Fruit fly (Drosophila melanogaster) whole organism, embryonic: ENCODE results near the gene CG43072.

Source experiments
- Atf6 ChIP-seq: fragments of 200-800 bp; sonication (Bioruptor generic); IDR thresholded peaks from 2 replicates; pipeline ENCODE4 v1.3.6; 2022; ENCODE audit warnings: missing biosample characterization, missing genetic modification characterization
- CG10267 ChIP-seq: fragments of 200-800 bp; sonication (Bioruptor generic); optimal IDR thresholded peaks from 2 replicates; lab custom pipeline; 2018; ENCODE audit warnings: missing biosample characterization, mild to moderate bottlenecking, missing genetic modification characterization, moderate library complexity
- CG10543 ChIP-seq: fragments of 200-800 bp; sonication (Bioruptor generic); optimal IDR thresholded peaks from 3 replicates; lab custom pipeline; 2017; ENCODE audit warnings: missing biosample characterization, mild to moderate bottlenecking, missing genetic modification characterization, moderate library complexity
- CG11695 ChIP-seq: fragments of 200-800 bp; sonication (Bioruptor generic); IDR thresholded peaks from 3 replicates; pipeline ENCODE4 v1.3.6; 2022; ENCODE audit warnings: missing biosample characterization, missing genetic modification characterization
- CG11696 ChIP-seq: fragments of 200-800 bp; sonication (Bioruptor generic); IDR thresholded peaks from 2 replicates; pipeline ENCODE4 v1.3.6; 2022; ENCODE audit warnings: missing biosample characterization, missing genetic modification characterization
- CG13296 ChIP-seq: fragments of 200-800 bp; sonication (Bioruptor generic); optimal IDR thresholded peaks from 3 replicates; lab custom pipeline; 2018; ENCODE audit warnings: missing biosample characterization, mild to moderate bottlenecking, missing genetic modification characterization
- CG15073 ChIP-seq: fragments of 200-800 bp; sonication (Bioruptor generic); optimal IDR thresholded peaks from 2 replicates; lab custom pipeline; 2016; ENCODE audit warnings: missing biosample characterization, missing genetic modification characterization
- CG1832 ChIP-seq: fragments of 200-800 bp; sonication (Bioruptor generic); optimal IDR thresholded peaks from 2 replicates; lab custom pipeline; 2017; ENCODE audit warnings: missing biosample characterization, mild to moderate bottlenecking, missing genetic modification characterization, inconsistent platforms
- CG2199 ChIP-seq: fragments of 200-800 bp; sonication (Bioruptor generic); IDR thresholded peaks from 3 replicates; pipeline ENCODE4 v1.3.6; 2022; ENCODE audit warnings: missing biosample characterization, missing genetic modification characterization
- CG3407 ChIP-seq: fragments of 200-800 bp; sonication (Bioruptor generic); optimal IDR thresholded peaks from 2 replicates; lab custom pipeline; 2018; ENCODE audit warnings: missing biosample characterization, mild to moderate bottlenecking, missing genetic modification characterization
- CG34224 ChIP-seq: fragments of 200-800 bp; sonication (Bioruptor generic); IDR thresholded peaks from 3 replicates; pipeline ENCODE4 v1.3.6; 2022; ENCODE audit warnings: missing biosample characterization, missing genetic modification characterization; ENCODE audit not compliant: partially characterized antibody
- CG3838 ChIP-seq: fragments of 200-800 bp; sonication (Bioruptor generic); optimal IDR thresholded peaks from 3 replicates; lab custom pipeline; 2016; ENCODE audit warnings: missing biosample characterization, missing genetic modification characterization
- CG5953 ChIP-seq: fragments of 200-800 bp; sonication (Bioruptor generic); IDR thresholded peaks from 2 replicates; pipeline ENCODE4 v1.3.6; 2022; ENCODE audit warnings: missing biosample characterization, missing genetic modification characterization
- CG6254 ChIP-seq: fragments of 200-800 bp; sonication (Bioruptor generic); optimal IDR thresholded peaks from 3 replicates; lab custom pipeline; 2017; ENCODE audit warnings: mild to moderate bottlenecking, missing biosample characterization, missing genetic modification reagents, missing genetic modification characterization
- CG7987 ChIP-seq: fragments of 200-800 bp; sonication (Bioruptor generic); optimal IDR thresholded peaks from 2 replicates; lab custom pipeline; 2018; ENCODE audit warnings: missing biosample characterization, mild to moderate bottlenecking, missing genetic modification characterization, moderate library complexity
- CG8765 ChIP-seq: fragments of 200-800 bp; sonication (Bioruptor generic); IDR thresholded peaks from 2 replicates; pipeline ENCODE4 v1.3.6; 2022; ENCODE audit warnings: missing biosample characterization, missing genetic modification characterization
- CG8924 ChIP-seq: fragments of 200-800 bp; optimal IDR thresholded peaks from 3 replicates; lab custom pipeline; 2019; ENCODE audit warnings: missing biosample characterization, mild to moderate bottlenecking, missing genetic modification characterization, moderate library complexity
- Dek ChIP-seq: fragments of 200-800 bp; sonication (Bioruptor generic); optimal IDR thresholded peaks from 3 replicates; lab custom pipeline; 2019; ENCODE audit warnings: missing biosample characterization, mild to moderate bottlenecking, missing genetic modification characterization, moderate library complexity
- Doc2 ChIP-seq: fragments of 200-800 bp; sonication (Bioruptor generic); IDR thresholded peaks from 2 replicates; pipeline ENCODE4 v1.3.6; 2022; ENCODE audit warnings: missing biosample characterization, missing genetic modification characterization
- Dref ChIP-seq: fragments of 200-800 bp; sonication (Bioruptor generic); IDR thresholded peaks from 2 replicates; pipeline ENCODE4 v1.3.6; 2022; ENCODE audit warnings: missing biosample characterization, missing genetic modification characterization
- Elba2 ChIP-seq: fragments of 200-800 bp; sonication (Bioruptor generic); optimal IDR thresholded peaks from 3 replicates; lab custom pipeline; 2016; ENCODE audit warnings: missing biosample characterization, missing genetic modification characterization
- HLH54F ChIP-seq: fragments of 200-800 bp; sonication (Bioruptor generic); optimal IDR thresholded peaks from 3 replicates; lab custom pipeline; 2016; ENCODE audit warnings: missing biosample characterization, missing genetic modification characterization
- MTF-1 ChIP-seq: fragments of 200-800 bp; sonication (Bioruptor generic); optimal IDR thresholded peaks from 2 replicates; lab custom pipeline; 2018; ENCODE audit warnings: missing biosample characterization, mild to moderate bottlenecking, missing genetic modification characterization, borderline replicate concordance
- Mrtf ChIP-seq: fragments of 200-800 bp; sonication (Bioruptor generic); IDR thresholded peaks from 3 replicates; pipeline ENCODE4 v1.3.6; 2022; ENCODE audit warnings: missing biosample characterization, missing genetic modification characterization
- Poxn ChIP-seq: fragments of 200-800 bp; sonication (Bioruptor generic); IDR thresholded peaks from 2 replicates; pipeline ENCODE4 v1.3.6; 2022; ENCODE audit warnings: missing biosample characterization, missing genetic modification characterization
- Rx ChIP-seq: fragments of 200-800 bp; sonication (Bioruptor generic); IDR thresholded peaks from 2 replicates; pipeline ENCODE4 v1.3.6; 2022; ENCODE audit warnings: missing biosample characterization, missing genetic modification characterization
- Side ChIP-seq: fragments of 200-800 bp; sonication (Bioruptor generic); optimal IDR thresholded peaks from 2 replicates; lab custom pipeline; 2016; ENCODE audit warnings: missing biosample characterization, missing genetic modification characterization
- Sin3A ChIP-seq: fragments of >200 bp; optimal IDR thresholded peaks from 2 replicates; lab custom pipeline; 2018
- YL-1 ChIP-seq: fragments of 200-800 bp; sonication (Bioruptor generic); optimal IDR thresholded peaks from 3 replicates; lab custom pipeline; 2017; ENCODE audit warnings: missing biosample characterization, mild to moderate bottlenecking, missing genetic modification characterization
- amos ChIP-seq: fragments of 200-800 bp; sonication (Bioruptor generic); IDR thresholded peaks from 2 replicates; pipeline ENCODE4 v1.3.6; 2022; ENCODE audit warnings: missing biosample characterization, missing genetic modification characterization; ENCODE audit not compliant: partially characterized antibody
- ap ChIP-seq: fragments of 200-800 bp; sonication (Bioruptor generic); IDR thresholded peaks from 2 replicates; pipeline ENCODE4 v1.3.6; 2022; ENCODE audit warnings: missing biosample characterization, missing genetic modification characterization
- ase ChIP-seq: fragments of 200-800 bp; sonication (Bioruptor generic); IDR thresholded peaks from 3 replicates; pipeline ENCODE4 v1.3.6; 2022; ENCODE audit warnings: missing biosample characterization, missing genetic modification characterization
- bbx ChIP-seq: fragments of 200-800 bp; sonication (Bioruptor generic); IDR thresholded peaks from 2 replicates; pipeline ENCODE4 v1.3.6; 2022; ENCODE audit warnings: missing biosample characterization, missing genetic modification characterization; ENCODE audit not compliant: partially characterized antibody
- bcd ChIP-seq: fragments of 200-800 bp; sonication (Bioruptor generic); optimal IDR thresholded peaks from 2 replicates; lab custom pipeline; 2017; ENCODE audit warnings: missing biosample characterization, mild to moderate bottlenecking, missing genetic modification characterization
- cad ChIP-seq: fragments of >200 bp; optimal IDR thresholded peaks from 2 replicates; lab custom pipeline; 2017; ENCODE audit warnings: missing biosample characterization, missing genetic modification characterization
- caup ChIP-seq: fragments of 200-800 bp; sonication (Bioruptor generic); optimal IDR thresholded peaks from 3 replicates; lab custom pipeline; 2017; ENCODE audit warnings: missing biosample characterization, mild to moderate bottlenecking, missing genetic modification characterization, moderate library complexity; ENCODE audit not compliant: severe bottlenecking
- dmrt11E ChIP-seq: fragments of 200-800 bp; sonication (Bioruptor generic); optimal IDR thresholded peaks from 3 replicates; lab custom pipeline; 2018; ENCODE audit warnings: missing biosample characterization, mild to moderate bottlenecking, missing genetic modification characterization, moderate library complexity
- en ChIP-seq: fragments of 200-800 bp; sonication (Bioruptor generic); optimal IDR thresholded peaks from 2 replicates; lab custom pipeline; 2016; ENCODE audit warnings: missing biosample characterization, missing genetic modification characterization
- fd64A ChIP-seq: fragments of 200-800 bp; sonication (Bioruptor generic); optimal IDR thresholded peaks from 3 replicates; lab custom pipeline; 2018; ENCODE audit warnings: missing biosample characterization, mild to moderate bottlenecking, missing genetic modification characterization
- jing ChIP-seq: fragments of 200-800 bp; sonication (Bioruptor generic); optimal IDR thresholded peaks from 2 replicates; lab custom pipeline; 2018; ENCODE audit warnings: missing biosample characterization, mild to moderate bottlenecking, missing genetic modification characterization
- nerfin-1 ChIP-seq: fragments of 200-800 bp; sonication (Bioruptor generic); optimal IDR thresholded peaks from 3 replicates; lab custom pipeline; 2019; ENCODE audit warnings: missing biosample characterization, mild to moderate bottlenecking, missing genetic modification characterization, moderate library complexity
- pfk ChIP-seq: fragments of 200-800 bp; sonication (Bioruptor generic); optimal IDR thresholded peaks from 2 replicates; lab custom pipeline; 2018; ENCODE audit warnings: missing biosample characterization, mild to moderate bottlenecking, missing genetic modification characterization, moderate library complexity
- sc ChIP-seq, 3 experiments: fragments of >200 bp in 2 of 3; fragments of 200-800 bp in 1 of 3; sonication (Bioruptor generic) in 1 of 3; optimal IDR thresholded peaks; 2 replicates in 2 of 3; 3 replicates in 1 of 3; lab custom pipeline; 2017; ENCODE audit warnings: mild to moderate bottlenecking in 1 of 3, missing biosample characterization in 1 of 3, missing genetic modification characterization in 1 of 3, missing genetic modification reagents in 1 of 3
- ttk ChIP-seq: fragments of 200-800 bp; sonication (Bioruptor generic); IDR thresholded peaks from 2 replicates; pipeline ENCODE4 v2.1.2; 2022; ENCODE audit warnings: missing biosample characterization, missing genetic modification characterization
- twi ChIP-seq: fragments of 200-800 bp; optimal IDR thresholded peaks from 2 replicates; lab custom pipeline; 2019; ENCODE audit warnings: missing biosample characterization, mild to moderate bottlenecking, missing genetic modification characterization, moderate library complexity
- zfh1 ChIP-seq: fragments of 200-800 bp; sonication (Bioruptor generic); IDR thresholded peaks from 3 replicates; pipeline ENCODE4 v1.3.6; 2022; ENCODE audit warnings: missing biosample characterization, missing genetic modification characterization
- zfh2 ChIP-seq: fragments of 200-800 bp; sonication (Bioruptor generic); optimal IDR thresholded peaks from 2 replicates; lab custom pipeline; 2016; ENCODE audit warnings: missing biosample characterization, missing genetic modification characterization

CG43072 gene

DNA sequence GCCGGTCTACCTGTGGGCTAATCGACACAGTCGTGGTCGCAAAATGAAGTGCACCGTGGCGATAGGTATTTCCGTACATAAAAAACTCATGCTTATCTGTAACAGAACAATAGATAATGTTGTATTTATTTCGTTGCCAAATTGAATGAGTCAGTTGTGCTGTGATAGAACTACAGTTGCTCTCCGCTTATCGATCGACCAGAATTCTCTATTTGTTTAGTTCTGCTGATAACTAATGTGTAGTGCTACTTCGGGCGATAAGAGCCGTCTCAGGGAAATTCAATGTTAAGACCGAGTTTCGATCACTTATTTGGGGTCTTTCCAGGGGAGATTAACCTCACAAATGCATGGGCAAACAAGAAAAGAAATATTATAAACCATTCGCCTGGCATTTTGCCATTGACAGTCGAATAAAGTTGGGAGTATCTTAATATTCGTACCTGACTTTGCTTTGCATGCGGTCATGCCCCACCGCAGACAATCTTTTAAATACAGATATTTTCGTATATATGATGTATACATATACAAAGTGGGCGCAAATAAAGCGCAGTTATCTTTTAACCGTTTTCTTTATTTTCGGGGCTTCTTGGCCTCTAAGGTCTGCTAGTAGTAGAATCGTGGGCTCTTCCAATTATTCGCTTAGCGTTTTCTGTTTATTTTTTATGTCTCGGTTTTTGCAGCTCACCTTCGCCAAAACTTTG is 29.2 kb upstream of the CG43072 start (continued):
- TF ChIP-seq CG7987 (GFP tag; lab: Kevin White, UChicago) (peak; percentile 23), CG13296 (GFP tag; lab: Kevin White, UChicago) (peak; percentile 39), CG6254 (GFP tag; lab: Kevin White, UChicago) (peak; percentile 30), CG15073 (GFP tag; lab: Kevin White, UChicago) (peak; percentile 89)
- TF ChIP-seq, all 482 proteins: peak for 51

- no peak for TF ChIP-seq CG1832 (GFP tag; lab: Kevin White, UChicago)
- peak; percentile 51 for TF ChIP-seq jing
- TF ChIP-seq CG10267 (tag; lab: Kevin White, UChicago) = peak; percentile 82
- TF ChIP-seq CG11695 = peak; percentile 80
- peak; percentile 64; the same call in 1 of the 2 replicates for TF ChIP-seq CG5953 (GFP tag; lab: Robert Waterston, UW)
- TF ChIP-seq CG3838 (GFP tag; lab: Kevin White, UChicago) = no peak
- TF ChIP-seq nerfin-1 = peak; percentile 60
- TF ChIP-seq CG34224 (GFP tag; lab: Robert Waterston, UW) = no peak
- peak; percentile 74 for TF ChIP-seq caup
- peak; percentile 84 for TF ChIP-seq Atf6
- TF ChIP-seq bcd = peak; percentile 75
- TF ChIP-seq Sin3A (lab: Kevin White, UChicago) = no peak
- no peak for TF ChIP-seq pfk
- TF ChIP-seq twi (tag; lab: Kevin White, UChicago) = peak; percentile 65
- peak; percentile 36 for TF ChIP-seq zfh2 (GFP tag; lab: Kevin White, UChicago)
- no peak for TF ChIP-seq Doc2 (GFP tag; lab: Robert Waterston, UW)
- peak; percentile 54 for TF ChIP-seq HLH54F
- TF ChIP-seq ttk (GFP tag; lab: Robert Waterston, UW) = peak; percentile 71
- TF ChIP-seq CG8765 (GFP tag; lab: Robert Waterston, UW) = no peak
- no peak for TF ChIP-seq CG7987 (GFP tag; lab: Kevin White, UChicago)
- TF ChIP-seq bbx (GFP tag; lab: Robert Waterston, UW) = no peak
- TF ChIP-seq ase (GFP tag; lab: Robert Waterston, UW) = 0 out of 3 replicates have a peak, but pooled peaks have one; percentile 32
- TF ChIP-seq Elba2 = peak; percentile 27
- TF ChIP-seq CG10543 (GFP tag; lab: Kevin White, UChicago) = peak; percentile 15
- TF ChIP-seq CG2199 (GFP tag; lab: Robert Waterston, UW) = no peak
- TF ChIP-seq Dref (GFP tag; lab: Robert Waterston, UW) = no peak
- no peak for TF ChIP-seq cad (GFP tag; lab: Kevin White, UChicago)
- TF ChIP-seq en = peak; percentile 41
- TF ChIP-seq fd64A (GFP tag; lab: Kevin White, UChicago) = peak; percentile 26
- peak; percentile 67 for TF ChIP-seq Dek (tag; lab: Kevin White, UChicago)
- peak; percentile 67 for TF ChIP-seq zfh1
- no peak; the same call in 1 of the 2 replicates for TF ChIP-seq CG11696 (GFP tag; lab: Robert Waterston, UW)
- peak; percentile 43 for TF ChIP-seq Poxn (GFP tag; lab: Robert Waterston, UW)
- TF ChIP-seq Side (GFP tag; lab: Kevin White, UChicago) = peak; percentile 29
- TF ChIP-seq YL-1 (GFP tag; lab: Kevin White, UChicago) = no peak
- 0 out of 3 replicates have a peak, but pooled peaks have one; percentile 38 for TF ChIP-seq Mrtf (GFP tag; lab: Robert Waterston, UW)
- peak; percentile 79 for TF ChIP-seq dmrt11E (tag; lab: Kevin White, UChicago)
- no peak for TF ChIP-seq amos (GFP tag; lab: Robert Waterston, UW)
- peak; percentile 59 for TF ChIP-seq CG3407
- TF ChIP-seq Rx = no peak
- no peak for TF ChIP-seq sc (optimal IDR thresholded peaks at IDR 0.05; lab: Kevin White, UChicago)
- peak; percentile 51 for TF ChIP-seq sc (GFP tag; optimal IDR thresholded peaks at IDR 0.05; lab: Kevin White, UChicago)
- peak; percentile 88 for TF ChIP-seq CG8924 (tag; lab: Kevin White, UChicago)
- TF ChIP-seq ap (GFP tag; lab: Robert Waterston, UW) = peak; percentile 72
- TF ChIP-seq MTF-1 (GFP tag; lab: Kevin White, UChicago) = peak; percentile 62
These were observed 28.2 kb upstream of the CG43072 start for dm6 chr3L:21037404-21037803.
